Fruit fly (Drosophila melanogaster) whole organism, larva: ENCODE data around the gene CG6847.
"Not testable (repeated sequence)": the region's sequence is repeated elsewhere in the genome, so short reads cannot be mapped to it uniquely, and the experiment has no call there.

Source experiments
- noc ChIP-seq: fragments of 200-800 bp; sonication (Bioruptor generic); optimal IDR thresholded peaks from 3 replicates; lab custom pipeline; 2019; ENCODE audit warnings: missing biosample characterization, mild to moderate bottlenecking, missing genetic modification characterization, moderate library complexity

Gene CG6847

dm6 chrX:17883418-17883817 lies 27.8 kb upstream of the CG6847 start, which contains the start of gene CG12985:
Gene CG12985, plus strand, starts transcription at chrX:17883718.
- no peak for TF ChIP-seq noc (tag; lab: Kevin White, UChicago)

dm6 chrX:17884567-17884966 lies 26.7 kb upstream of the CG6847 start:
- no peak for TF ChIP-seq noc (tag; lab: Kevin White, UChicago)

- TF ChIP-seq noc (tag; lab: Kevin White, UChicago): no peak
These were observed 26.0 kb upstream of the CG6847 start for dm6 chrX:17885295-17885694.

- TF ChIP-seq noc (tag; lab: Kevin White, UChicago): no peak
These were observed 25.2 kb upstream of the CG6847 start for dm6 chrX:17886107-17886448.

dm6 chrX:17886449-17887207 lies 24.6 kb upstream of the CG6847 start:
- TF ChIP-seq noc (tag; lab: Kevin White, UChicago): no peak

- no peak for TF ChIP-seq noc (tag; lab: Kevin White, UChicago)
These were observed 24.0 kb upstream of the CG6847 start, which contains the start of gene mnb for dm6 chrX:17887208-17887627. Gene mnb, minus strand, starts transcription at chrX:17887222.

- TF ChIP-seq noc (tag; lab: Kevin White, UChicago): no peak
These were observed 23.4 kb upstream of the CG6847 start, which contains the start of gene CG6788 for dm6 chrX:17887877-17888276. Gene CG6788, plus strand, starts transcription at chrX:17888177.

- TF ChIP-seq noc (tag; lab: Kevin White, UChicago): not testable (repeated sequence)
These were observed 22.0 kb upstream of the CG6847 start, which contains the start of gene Gss1 for dm6 chrX:17889247-17889646. Gene Gss1, plus strand, starts transcription at chrX:17889547.

- TF ChIP-seq noc (tag; lab: Kevin White, UChicago): not testable (repeated sequence)
These were observed 11.9 kb upstream of the CG6847 start, which contains the start of gene Gss2 for dm6 chrX:17899402-17899801. Gene Gss2, plus strand, starts transcription at chrX:17899702.

dm6 chrX:17907184-17908006 lies 3.9 kb upstream of the CG6847 start, which contains the start of the genes CG7772 and Vps4:
Gene CG7772, minus strand, starts transcription at chrX:17907261.
Gene Vps4, plus strand, starts transcription at chrX:17907692.
- TF ChIP-seq noc (tag; lab: Kevin White, UChicago): no peak

- TF ChIP-seq noc (tag; lab: Kevin White, UChicago): no peak
These were observed 689 bp upstream of the CG6847 start for dm6 chrX:17910606-17910940.

dm6 chrX:17912514-17912913 lies 1.3 kb downstream of the CG6847 start:
- no peak for TF ChIP-seq noc (tag; lab: Kevin White, UChicago)

- TF ChIP-seq noc (tag; lab: Kevin White, UChicago): no peak
These were observed 3.2 kb downstream of the CG6847 start for dm6 chrX:17914508-17914907.

- TF ChIP-seq noc (tag; lab: Kevin White, UChicago): no peak
These were observed 4.7 kb downstream of the CG6847 start for dm6 chrX:17915929-17916328.

- TF ChIP-seq noc (tag; lab: Kevin White, UChicago): no peak
These were observed 6.4 kb downstream of the CG6847 start for dm6 chrX:17917564-17918233.

- TF ChIP-seq noc (tag; lab: Kevin White, UChicago): no peak
These were observed 12.8 kb downstream of the CG6847 start for dm6 chrX:17924034-17924433.
